Fruit fly (Drosophila melanogaster) S2 (cell line): ENCODE measurements around the gene RasGAP1.
A peak's percentile ranks its signal among the peaks of the same experiment; 100 is the strongest.
"Not testable (repeated sequence)": the region's sequence is repeated elsewhere in the genome, so short reads cannot be mapped to it uniquely, and the experiment has no call there.

Experiments
- CG8478 ChIP-seq: fragments of >200 bp; optimal IDR thresholded peaks from 2 replicates; lab custom pipeline; 2018
- CTCF ChIP-seq, 2 experiments: fragments of >200 bp; optimal IDR thresholded peaks; 2 replicates each; lab custom pipeline; 2018

Gene RasGAP1

dm6 chr3L:9837053-9837452 lies 18.0 kb downstream of the RasGAP1 start:
- TF ChIP-seq CTCF (optimal IDR thresholded peaks at IDR 0.05; lab: Kevin White, UChicago) (no peak), CG8478 (no peak)

DNA sequence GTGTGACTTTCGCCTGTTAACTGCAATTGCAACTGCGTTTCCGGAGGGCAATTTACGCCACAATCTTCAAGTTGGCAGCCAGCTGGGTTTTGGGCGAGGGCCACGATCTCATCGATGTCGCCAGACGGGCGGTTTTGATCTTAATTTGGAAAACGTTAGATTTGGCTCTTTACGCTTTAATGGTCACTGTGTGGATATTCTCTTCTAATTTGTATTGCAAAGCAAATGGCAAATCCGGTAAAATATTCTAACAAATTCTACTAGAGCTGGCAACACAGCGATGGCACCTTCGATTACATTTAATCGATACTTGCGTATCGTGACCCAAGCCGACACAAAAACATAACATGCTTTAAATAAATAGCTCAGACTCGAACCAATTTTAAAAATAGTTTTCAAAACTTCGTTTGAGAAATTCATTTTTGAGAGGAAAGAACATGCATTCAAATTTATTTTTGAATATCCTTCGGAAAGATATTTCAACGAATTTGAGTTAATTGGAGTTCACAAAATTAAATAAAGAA lies 18.5 kb downstream of the RasGAP1 start, which contains the start of gene I-2:
Gene I-2 (minus strand): TSS at position 282 of the 524 bp plus-strand sequence.
- peak in 1 of 2 experiments; percentile 28 for TF ChIP-seq CTCF (optimal IDR thresholded peaks at IDR 0.05; lab: Kevin White, UChicago)
- no peak for TF ChIP-seq CG8478

- TF ChIP-seq CG8478: no peak
- no peak for TF ChIP-seq CTCF (optimal IDR thresholded peaks at IDR 0.05; lab: Kevin White, UChicago)
These were observed 23.0 kb downstream of the RasGAP1 start for dm6 chr3L:9832125-9832524.

DNA sequence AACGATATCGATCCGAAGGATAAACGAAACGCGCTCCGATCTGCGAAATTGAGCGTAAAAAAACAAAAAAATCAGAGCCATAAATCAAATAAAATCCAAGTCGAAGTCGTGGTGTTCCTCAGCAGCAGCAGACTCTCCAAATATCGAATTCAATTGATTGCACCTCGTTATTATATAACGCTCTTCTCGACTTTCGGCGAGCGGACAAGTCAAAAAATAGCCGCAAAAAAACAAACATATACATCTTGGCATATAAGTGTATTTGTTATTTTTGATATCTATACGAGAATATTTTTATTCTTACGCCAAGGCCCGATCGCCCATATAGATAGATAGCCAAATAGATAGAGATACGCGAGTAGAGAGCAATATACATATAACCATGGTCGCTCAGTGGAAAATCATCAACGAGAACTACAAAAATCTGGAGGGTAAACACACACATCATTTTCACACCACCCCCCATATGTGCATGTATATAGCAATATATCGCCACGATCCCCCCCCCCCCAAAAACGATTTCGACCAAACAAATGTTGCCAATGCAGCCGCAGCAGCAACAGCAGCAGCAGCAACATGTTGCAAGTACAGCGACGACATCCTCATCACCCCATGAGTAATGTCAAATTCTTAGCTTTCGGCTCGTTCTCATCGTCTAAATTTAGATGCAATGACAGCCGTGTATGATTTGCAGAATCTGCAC lies 25.3 kb downstream of the RasGAP1 start:
- no peak for TF ChIP-seq CG8478
- TF ChIP-seq CTCF (optimal IDR thresholded peaks at IDR 0.05; lab: Kevin White, UChicago): no peak

DNA sequence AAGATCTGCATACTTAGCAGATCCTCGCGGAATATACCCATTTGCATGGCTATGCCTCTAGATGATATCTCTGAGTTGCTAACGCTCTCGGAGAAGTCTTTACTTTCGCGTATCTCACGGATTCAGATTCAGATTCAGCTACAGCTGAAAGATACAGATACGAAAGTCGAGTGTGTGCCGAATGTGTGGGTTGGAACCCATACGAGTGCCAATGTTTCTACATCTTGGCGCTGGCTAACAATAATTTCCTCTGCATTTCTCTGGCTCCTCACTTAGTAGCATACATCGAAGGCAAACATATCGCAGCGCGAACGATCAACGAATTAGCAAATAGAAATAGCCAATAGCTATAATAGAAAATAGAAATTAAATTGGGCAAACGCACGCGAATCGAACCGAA lies 25.9 kb downstream of the RasGAP1 start:
- no peak for TF ChIP-seq CTCF (optimal IDR thresholded peaks at IDR 0.05; lab: Kevin White, UChicago)
- TF ChIP-seq CG8478: no peak

dm6 chr3L:9824226-9824625 lies 30.9 kb downstream of the RasGAP1 start:
- TF ChIP-seq CG8478: no peak
- peak in 1 of 2 experiments; percentile 5 for TF ChIP-seq CTCF (optimal IDR thresholded peaks at IDR 0.05; lab: Kevin White, UChicago)

DNA sequence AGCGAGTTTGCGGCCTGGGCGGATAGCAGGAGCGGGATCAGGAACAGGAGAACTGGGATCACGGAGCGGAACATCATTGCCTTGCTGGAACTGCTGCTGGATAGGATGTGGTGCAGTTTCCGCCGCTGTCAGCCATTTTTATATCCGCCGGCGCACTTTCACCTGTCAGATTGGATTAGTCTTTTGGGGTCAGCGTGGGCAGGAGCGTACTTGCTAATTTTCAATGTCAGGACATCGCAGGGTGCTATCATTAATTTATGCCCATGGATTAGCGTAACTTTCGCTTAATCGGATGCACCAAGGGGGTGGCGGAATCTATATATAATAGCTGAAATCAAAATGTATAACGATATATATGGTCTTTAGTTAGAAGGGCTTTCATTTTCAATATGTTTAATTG lies 31.3 kb downstream of the RasGAP1 start, which contains the start of gene Ilp5:
Gene Ilp5 (minus strand): TSS at position 101 of the 400 bp plus-strand sequence.
- TF ChIP-seq CTCF (optimal IDR thresholded peaks at IDR 0.05; lab: Kevin White, UChicago): no peak
- TF ChIP-seq CG8478: no peak

DNA sequence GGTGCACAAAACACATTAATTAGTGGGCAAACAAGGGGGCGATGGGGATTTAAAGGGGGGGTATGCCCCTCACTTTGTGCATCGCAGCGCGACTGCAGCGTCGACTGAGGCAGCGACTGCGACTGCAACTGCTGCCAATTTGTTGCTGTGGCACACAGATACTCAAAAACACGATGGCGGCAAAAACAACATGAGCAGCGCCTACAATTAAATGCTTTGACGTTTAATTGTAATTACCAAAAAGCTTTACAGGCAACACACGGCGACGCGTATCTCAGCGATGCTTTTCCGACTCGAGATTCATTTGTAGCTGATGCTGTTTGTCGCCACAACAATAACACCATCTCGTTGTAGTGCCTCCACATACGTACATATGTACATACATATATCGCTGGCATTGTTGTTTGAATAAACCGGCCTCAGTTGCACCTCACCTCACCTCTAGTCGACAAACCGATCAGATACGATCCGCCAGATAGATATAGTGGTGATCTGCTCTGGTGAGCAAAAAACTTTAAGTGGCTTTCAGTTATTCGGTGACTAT lies 33.9 kb downstream of the RasGAP1 start:
- no peak for TF ChIP-seq CTCF (optimal IDR thresholded peaks at IDR 0.05; lab: Kevin White, UChicago)
- TF ChIP-seq CG8478: no peak

DNA sequence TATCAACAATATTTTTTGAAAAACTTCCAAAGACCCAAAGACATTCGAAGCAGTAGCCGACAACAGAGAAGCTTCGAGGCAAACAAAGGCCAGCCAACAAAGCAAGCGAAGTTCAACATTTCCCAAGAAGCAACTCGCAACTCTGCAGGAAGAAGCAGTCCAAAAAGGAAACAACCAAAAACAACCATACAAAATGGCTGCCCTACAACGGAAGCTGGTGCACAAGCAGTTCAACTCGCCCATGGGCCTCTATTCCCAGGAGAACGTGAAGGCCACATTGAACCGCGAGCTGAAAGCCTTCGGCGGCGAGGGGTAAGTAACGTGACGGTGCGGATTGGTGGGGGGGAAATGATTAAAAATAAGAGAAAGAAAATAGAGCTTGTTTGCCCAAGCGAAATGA lies 34.8 kb downstream of the RasGAP1 start:
- TF ChIP-seq CTCF (optimal IDR thresholded peaks at IDR 0.05; lab: Kevin White, UChicago): no peak
- TF ChIP-seq CG8478: no peak

- TF ChIP-seq CTCF (optimal IDR thresholded peaks at IDR 0.05; lab: Kevin White, UChicago) (no peak), CG8478 (no peak)
These were observed 39.4 kb downstream of the RasGAP1 start for dm6 chr3L:9815705-9816104.

- TF ChIP-seq CG8478 (no peak), CTCF (optimal IDR thresholded peaks at IDR 0.05; lab: Kevin White, UChicago) (no peak)
These were observed 40.5 kb downstream of the RasGAP1 start for dm6 chr3L:9814621-9815020.

dm6 chr3L:9813345-9813897 lies 41.7 kb downstream of the RasGAP1 start, which contains the start of gene CG43897:
Gene CG43897, plus strand, starts transcription at chr3L:9813847.
- TF ChIP-seq CG8478 (no peak), CTCF (optimal IDR thresholded peaks at IDR 0.05; lab: Kevin White, UChicago) (no peak)

DNA sequence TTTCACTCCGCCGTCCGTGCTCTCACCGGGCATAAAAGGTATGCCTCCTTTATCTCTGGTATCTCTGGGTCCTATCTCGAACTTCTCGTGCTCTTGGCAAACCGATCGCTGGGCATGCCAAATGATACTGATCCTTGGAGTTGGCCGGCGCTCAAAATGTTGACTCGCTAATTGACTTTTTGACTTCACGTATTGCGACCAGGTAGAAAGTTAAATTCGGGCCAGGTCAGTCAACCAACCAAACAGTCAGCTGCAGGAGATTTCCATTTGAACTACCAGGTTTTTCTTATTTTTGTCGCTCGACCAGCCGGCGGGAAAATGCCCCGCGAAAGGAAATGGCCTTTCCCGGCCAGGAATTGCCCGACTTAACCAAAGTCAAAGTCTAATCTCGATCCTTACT lies 51.0 kb downstream of the RasGAP1 start, which contains the start of gene Ilp4:
Gene Ilp4 (minus strand): TSS at position 139 of the 400 bp plus-strand sequence.
- no peak for TF ChIP-seq CG8478
- no peak for TF ChIP-seq CTCF (optimal IDR thresholded peaks at IDR 0.05; lab: Kevin White, UChicago)

DNA sequence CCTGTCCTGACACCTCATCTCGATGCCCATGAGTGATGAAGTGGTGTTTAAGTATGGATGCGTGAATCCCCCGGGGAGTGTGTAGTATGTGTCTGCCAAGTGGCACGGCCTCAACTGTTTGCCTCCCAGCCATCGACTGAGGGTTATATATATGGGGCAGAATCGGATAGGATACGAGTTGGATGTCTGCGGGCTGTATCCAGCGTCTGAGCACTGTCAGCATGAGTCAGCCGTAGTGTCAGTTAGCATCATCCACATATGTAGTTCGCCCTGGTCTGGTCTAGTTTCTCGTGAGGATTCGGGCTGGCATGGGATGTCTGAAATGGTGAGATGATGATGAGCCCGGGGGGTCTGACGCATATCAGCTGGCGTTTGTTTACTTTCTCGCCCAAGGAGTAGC lies 53.1 kb downstream of the RasGAP1 start, which contains the start of gene Ilp3:
Gene Ilp3 (minus strand): TSS at position 101 of the 400 bp plus-strand sequence.
- no peak for TF ChIP-seq CG8478

DNA sequence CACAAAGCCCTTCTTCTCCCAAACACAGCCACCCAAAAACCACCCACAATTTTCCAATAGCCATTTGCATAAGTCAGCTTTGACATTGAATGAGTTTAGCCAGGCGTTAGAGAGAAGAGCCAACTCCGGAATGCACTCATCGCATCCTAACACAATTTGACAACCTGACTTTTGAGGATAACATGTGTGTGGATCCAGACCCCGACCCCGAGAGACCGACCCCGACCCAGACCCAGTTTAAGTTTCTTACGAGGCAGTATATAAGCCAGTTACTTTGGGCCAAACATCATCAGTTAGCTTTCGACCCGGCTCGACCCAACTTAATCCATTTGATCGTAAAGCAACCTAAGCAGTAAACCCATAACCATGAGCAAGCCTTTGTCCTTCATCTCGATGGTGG lies 55.7 kb downstream of the RasGAP1 start, which contains the start of gene Ilp2:
Gene Ilp2 (plus strand): TSS at position 301 of the 400 bp plus-strand sequence.
- TF ChIP-seq CTCF (optimal IDR thresholded peaks at IDR 0.05; lab: Kevin White, UChicago): no peak
- TF ChIP-seq CG8478: no peak

dm6 chr3L:9798120-9798519 lies 57.0 kb downstream of the RasGAP1 start, which contains the start of gene Ilp1:
Gene Ilp1, plus strand, starts transcription at chr3L:9798420.
- not testable (repeated sequence) for TF ChIP-seq CG8478; CTCF (optimal IDR thresholded peaks at IDR 0.05; lab: Kevin White, UChicago)
